Fruit fly (Drosophila melanogaster): Measurements from ENCODE around the gene CG9777.

The CG9777 gene

DNA sequence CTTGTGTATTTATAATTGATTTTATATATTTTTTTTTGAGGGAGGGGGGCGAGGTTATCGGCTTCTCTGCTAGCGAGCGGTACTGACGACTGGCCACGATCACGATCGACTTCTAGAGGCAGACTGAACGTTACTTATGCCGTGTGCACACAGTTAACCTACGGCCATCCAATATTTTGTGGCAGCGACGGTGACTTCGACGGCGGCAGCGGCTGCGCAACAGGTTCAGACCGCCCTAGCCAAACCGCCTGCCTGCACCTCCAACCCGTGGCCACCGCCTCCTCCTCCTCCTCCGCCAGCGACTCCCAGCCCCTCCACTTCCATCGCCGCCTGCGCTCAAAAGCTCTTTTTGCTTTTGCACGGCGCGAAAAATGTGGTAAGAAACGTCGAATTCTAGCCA lies 10.6 kb downstream of the CG9777 start, which contains the start of gene CG9782 (continued):
- peak; percentile 80 for TF ChIP-seq CG12769 (tag; optimal IDR thresholded peaks at IDR 0.05)
- no peak for TF ChIP-seq bowl (GFP tag; IDR thresholded peaks at IDR 0.05)
- TF ChIP-seq CG16779 (GFP tag; IDR thresholded peaks at IDR 0.05): no peak
- no peak for TF ChIP-seq CG3407 (GFP tag; optimal IDR thresholded peaks at IDR 0.05)
- no peak for TF ChIP-seq fd64A (GFP tag; optimal IDR thresholded peaks at IDR 0.05)
- TF ChIP-seq zen (tag; optimal IDR thresholded peaks at IDR 0.05): no peak
- TF ChIP-seq NC2α (GFP tag; optimal IDR thresholded peaks at IDR 0.05): no peak
- TF ChIP-seq CG6254 (GFP tag; optimal IDR thresholded peaks at IDR 0.05): no peak
- TF ChIP-seq CG15479 (GFP tag; optimal IDR thresholded peaks at IDR 0.05): no peak
- TF ChIP-seq CG8290 (GFP tag; optimal IDR thresholded peaks at IDR 0.05): no peak
- no peak for TF ChIP-seq CG8290 (tag; optimal IDR thresholded peaks at IDR 0.05)
- peak; percentile 18; the same call in 1 of the 2 replicates for TF ChIP-seq CG13287 (GFP tag; IDR thresholded peaks at IDR 0.05; ENCODE audit: partially characterized antibody)
- no peak for TF ChIP-seq Sry-β (GFP tag; optimal IDR thresholded peaks at IDR 0.05)
- no peak for TF ChIP-seq sd (tag; optimal IDR thresholded peaks at IDR 0.05)
- no peak for TF ChIP-seq sima (GFP tag; optimal IDR thresholded peaks at IDR 0.05)
- TF ChIP-seq ci (GFP tag; IDR thresholded peaks at IDR 0.05): peak; percentile 51; the same call in 2 of the 3 replicates
- TF ChIP-seq Atf-2 (GFP tag; optimal IDR thresholded peaks at IDR 0.05): no peak
- TF ChIP-seq pho (GFP tag; optimal IDR thresholded peaks at IDR 0.05): no peak
- TF ChIP-seq peb (GFP tag; IDR thresholded peaks at IDR 0.05): no peak
- no peak for TF ChIP-seq ham (GFP tag; IDR thresholded peaks at IDR 0.05)
- TF ChIP-seq CG6813 (GFP tag; optimal IDR thresholded peaks at IDR 0.05): no peak
- no peak for TF ChIP-seq Ada2b (GFP tag; IDR thresholded peaks at IDR 0.05)
- TF ChIP-seq Tbp (GFP tag; optimal IDR thresholded peaks at IDR 0.05): no peak
- TF ChIP-seq CG9817 (tag; optimal IDR thresholded peaks at IDR 0.05): no peak
- 0 out of 2 replicates have a peak, but pooled peaks have one; percentile 36 for TF ChIP-seq Bgb (GFP tag; IDR thresholded peaks at IDR 0.05; ENCODE audit: partially characterized antibody)
- no peak for TF ChIP-seq lab (GFP tag; optimal IDR thresholded peaks at IDR 0.05)
- TF ChIP-seq Ravus (GFP tag; IDR thresholded peaks at IDR 0.05): no peak
- TF ChIP-seq Neu2 (GFP tag; optimal IDR thresholded peaks at IDR 0.05; ENCODE audit: borderline replicate concordance): no peak
- TF ChIP-seq z (GFP tag; IDR thresholded peaks at IDR 0.05): peak; percentile 77; the same call in 2 of the 3 replicates
- TF ChIP-seq CG34422 (GFP tag; IDR thresholded peaks at IDR 0.05): no peak
- TF ChIP-seq cwo (GFP tag; optimal IDR thresholded peaks at IDR 0.05): peak; percentile 0
- TF ChIP-seq sr (GFP tag; IDR thresholded peaks at IDR 0.05): peak; percentile 72
- TF ChIP-seq CG32532 (GFP tag; IDR thresholded peaks at IDR 0.05): peak; percentile 29; the same call in 1 of the 2 replicates
- no peak for TF ChIP-seq Lpt (GFP tag; optimal IDR thresholded peaks at IDR 0.05)
- peak; percentile 84 for TF ChIP-seq crol (GFP tag; IDR thresholded peaks at IDR 0.05)
- 0 out of 2 replicates have a peak, but pooled peaks have one; percentile 16 for TF ChIP-seq unc-4 (GFP tag; IDR thresholded peaks at IDR 0.05; ENCODE audit: partially characterized antibody)
- TF ChIP-seq Rfx (GFP tag; IDR thresholded peaks at IDR 0.05): 0 out of 2 replicates have a peak, but pooled peaks have one; percentile 21
- TF ChIP-seq slp2 (GFP tag; optimal IDR thresholded peaks at IDR 0.05): no peak
- TF ChIP-seq MBD-R2 (GFP tag; IDR thresholded peaks at IDR 0.05): 0 out of 2 replicates have a peak, but pooled peaks have one; percentile 10
- TF ChIP-seq abd-A (tag; optimal IDR thresholded peaks at IDR 0.05): peak; percentile 19
- TF ChIP-seq dysf (GFP tag; IDR thresholded peaks at IDR 0.05): 0 out of 3 replicates have a peak, but pooled peaks have one; percentile 16
- no peak for TF ChIP-seq bab2 (GFP tag; optimal IDR thresholded peaks at IDR 0.05)
- no peak for TF ChIP-seq CG4360 (GFP tag; IDR thresholded peaks at IDR 0.05)
- TF ChIP-seq croc (GFP tag; conservative IDR thresholded peaks at IDR 0.05): no peak
- no peak for TF ChIP-seq D19B (GFP tag; optimal IDR thresholded peaks at IDR 0.05)
- TF ChIP-seq CG11696 (GFP tag; IDR thresholded peaks at IDR 0.05): no peak
